Fruit fly (Drosophila melanogaster) S2 (cell line): ENCODE data around the gene xit.

Experiments used
- CG8478 ChIP-seq: fragments of >200 bp; optimal IDR thresholded peaks from 2 replicates; lab custom pipeline; 2018
- CTCF ChIP-seq, 2 experiments: fragments of >200 bp; optimal IDR thresholded peaks; 2 replicates each; lab custom pipeline; 2018

Gene xit

DNA sequence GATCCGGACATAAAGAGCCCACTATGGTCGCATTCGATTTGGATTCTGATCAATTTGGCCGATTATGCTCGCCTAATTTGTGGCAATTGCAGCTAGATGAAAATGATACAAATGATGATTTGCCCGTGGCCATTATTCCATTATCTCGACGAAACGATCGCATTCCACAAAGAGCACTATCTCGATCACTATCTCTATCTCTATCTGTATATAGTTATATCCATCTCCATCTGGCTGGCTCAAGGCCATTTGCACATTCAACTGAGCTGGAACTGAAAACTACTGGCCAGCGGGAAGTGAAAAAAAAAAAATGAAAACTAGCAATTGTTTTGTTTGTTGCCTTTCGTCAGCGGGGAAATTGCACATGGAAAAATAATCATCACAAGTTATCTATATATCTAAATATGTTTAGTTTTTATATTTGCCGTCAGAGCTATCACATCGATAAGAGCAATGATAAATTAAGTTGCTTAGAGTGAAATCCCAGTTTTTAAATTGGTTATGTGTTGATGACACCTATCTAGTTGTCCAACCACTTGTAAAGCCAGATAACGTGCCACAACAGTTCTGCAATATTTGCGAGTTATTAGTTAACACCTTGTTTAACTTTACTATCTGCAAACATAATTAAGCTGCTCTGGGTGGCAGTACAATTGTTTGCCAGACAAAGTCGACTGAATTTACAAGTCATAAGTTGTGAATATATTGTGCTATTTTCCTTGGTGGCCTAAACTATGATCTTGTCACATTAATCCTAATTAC is 21.4 kb upstream of the xit start:
- TF ChIP-seq CTCF (optimal IDR thresholded peaks at IDR 0.05; lab: Kevin White, UChicago) = no peak
- TF ChIP-seq CG8478 = no peak

DNA sequence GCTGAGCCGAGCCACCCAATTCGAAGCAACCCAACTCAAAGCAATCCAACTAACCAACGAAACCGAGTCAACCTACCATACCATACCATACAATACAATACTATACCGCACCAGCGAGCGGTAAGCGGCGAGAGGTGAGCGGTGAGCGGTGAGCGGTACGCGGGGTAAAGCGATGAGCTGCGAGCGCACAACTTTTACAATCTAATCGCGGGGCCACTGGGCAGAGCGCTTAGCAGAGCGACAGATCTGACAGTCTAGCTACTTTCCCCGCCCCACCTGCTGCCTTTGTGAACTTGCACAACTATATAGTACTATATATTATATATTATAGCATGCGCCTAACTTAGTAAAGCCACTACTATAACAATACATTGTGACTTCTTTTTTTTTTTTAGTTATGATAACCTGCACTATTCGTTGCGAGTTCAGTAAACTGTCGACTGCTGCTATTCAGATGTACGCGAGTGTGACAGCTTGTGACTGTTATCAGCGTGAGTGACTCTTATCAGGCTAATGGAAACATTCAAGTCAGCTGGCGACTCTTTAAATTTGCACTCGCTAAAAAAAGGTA is 20.0 kb upstream of the xit start:
- TF ChIP-seq CG8478 = no peak
- no peak for TF ChIP-seq CTCF (optimal IDR thresholded peaks at IDR 0.05; lab: Kevin White, UChicago)

DNA sequence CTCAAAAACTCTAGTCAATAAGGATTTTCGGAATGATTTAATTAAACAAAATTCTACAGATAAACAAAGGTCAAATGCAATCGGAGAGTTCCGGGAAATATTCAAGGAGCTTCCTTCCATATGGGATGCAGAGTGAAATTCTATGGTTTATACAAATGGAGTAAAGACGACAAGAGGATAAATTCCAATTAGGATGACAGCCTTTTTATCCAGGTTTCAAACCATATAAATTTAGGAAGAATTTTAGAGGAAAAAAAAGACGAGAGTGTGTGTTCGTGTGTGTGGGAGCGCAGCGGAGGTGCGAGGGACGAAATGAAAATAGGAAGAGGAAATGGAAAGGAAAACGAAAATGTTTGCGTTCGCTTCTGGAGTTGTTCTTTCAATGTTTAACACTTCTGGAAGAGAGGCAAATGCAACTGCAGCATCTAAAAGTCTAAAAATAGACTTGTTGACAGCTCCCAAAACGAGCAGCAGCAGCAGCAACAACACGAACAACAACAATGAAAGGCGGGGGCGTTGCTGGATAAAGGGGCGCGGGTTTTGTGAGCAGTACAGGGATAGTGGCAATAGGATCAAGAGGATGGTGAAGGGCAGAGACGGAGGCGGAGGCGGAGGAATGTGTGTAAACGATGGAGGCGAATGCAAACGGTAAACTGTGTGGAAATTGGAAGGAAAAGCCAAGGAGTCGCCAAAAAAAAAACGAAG is 18.3 kb upstream of the xit start:
- no peak for TF ChIP-seq CG8478
- no peak for TF ChIP-seq CTCF (optimal IDR thresholded peaks at IDR 0.05; lab: Kevin White, UChicago)

DNA sequence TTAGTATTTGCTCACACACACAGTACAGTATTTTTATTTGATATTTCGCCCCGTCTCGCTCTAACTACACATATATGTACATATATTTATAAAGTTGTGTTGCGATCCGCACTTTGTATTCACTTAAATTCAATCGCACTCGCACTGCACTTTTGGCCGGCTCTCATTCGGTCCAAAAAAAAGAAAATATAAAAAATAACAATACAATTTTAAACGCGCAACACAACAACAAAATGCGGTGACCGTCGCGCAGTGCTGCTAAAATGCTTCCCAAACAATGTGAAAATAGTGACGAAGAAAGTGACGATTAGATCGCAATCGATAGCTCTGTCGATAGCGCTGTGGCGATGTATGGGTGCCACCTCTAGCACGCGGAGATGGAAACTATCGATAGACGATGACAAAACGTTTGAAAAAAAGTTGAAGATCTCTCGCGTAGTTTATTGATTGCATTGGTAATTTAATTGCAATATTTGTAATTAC is 17.5 kb upstream of the xit start, which contains the start of the genes C3G and pod1:
C3G (minus strand) TSS at position 282 of the 483 bp plus-strand sequence.
pod1 (plus strand) TSS at position 373 of the 483 bp plus-strand sequence.
- TF ChIP-seq CG8478 (no peak), CTCF (optimal IDR thresholded peaks at IDR 0.05; lab: Kevin White, UChicago) (peak in 1 of 2 experiments; percentile 35)

DNA sequence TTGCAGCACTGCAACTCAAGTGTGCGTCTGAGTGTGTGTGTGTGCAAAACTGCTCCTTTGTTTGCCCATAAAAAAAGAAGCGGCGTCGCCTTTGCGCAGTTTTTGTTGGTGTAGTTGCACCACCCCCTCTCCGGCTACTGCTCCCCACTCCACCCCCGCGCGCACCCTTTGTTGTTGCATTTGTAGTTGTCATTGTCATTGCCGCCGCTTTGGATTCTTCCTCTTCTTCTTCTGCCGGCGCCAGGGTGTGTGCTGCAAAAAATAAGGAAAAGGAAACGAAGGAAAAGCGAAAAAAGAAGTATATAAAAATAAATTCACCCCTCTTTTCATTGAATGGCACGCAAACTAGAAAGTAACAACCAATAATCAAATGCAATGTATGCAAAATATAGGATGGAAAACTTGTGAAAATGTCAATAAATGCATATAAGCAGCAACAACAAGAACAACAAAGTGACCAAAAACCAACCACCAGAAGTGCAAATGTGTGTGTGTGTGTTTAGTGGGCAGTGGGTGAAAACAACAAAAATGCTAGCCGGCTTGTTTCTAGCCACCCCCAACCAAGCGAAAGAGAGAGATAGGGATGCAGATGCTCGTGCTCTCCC is 16.8 kb upstream of the xit start:
- TF ChIP-seq CG8478 = no peak

DNA sequence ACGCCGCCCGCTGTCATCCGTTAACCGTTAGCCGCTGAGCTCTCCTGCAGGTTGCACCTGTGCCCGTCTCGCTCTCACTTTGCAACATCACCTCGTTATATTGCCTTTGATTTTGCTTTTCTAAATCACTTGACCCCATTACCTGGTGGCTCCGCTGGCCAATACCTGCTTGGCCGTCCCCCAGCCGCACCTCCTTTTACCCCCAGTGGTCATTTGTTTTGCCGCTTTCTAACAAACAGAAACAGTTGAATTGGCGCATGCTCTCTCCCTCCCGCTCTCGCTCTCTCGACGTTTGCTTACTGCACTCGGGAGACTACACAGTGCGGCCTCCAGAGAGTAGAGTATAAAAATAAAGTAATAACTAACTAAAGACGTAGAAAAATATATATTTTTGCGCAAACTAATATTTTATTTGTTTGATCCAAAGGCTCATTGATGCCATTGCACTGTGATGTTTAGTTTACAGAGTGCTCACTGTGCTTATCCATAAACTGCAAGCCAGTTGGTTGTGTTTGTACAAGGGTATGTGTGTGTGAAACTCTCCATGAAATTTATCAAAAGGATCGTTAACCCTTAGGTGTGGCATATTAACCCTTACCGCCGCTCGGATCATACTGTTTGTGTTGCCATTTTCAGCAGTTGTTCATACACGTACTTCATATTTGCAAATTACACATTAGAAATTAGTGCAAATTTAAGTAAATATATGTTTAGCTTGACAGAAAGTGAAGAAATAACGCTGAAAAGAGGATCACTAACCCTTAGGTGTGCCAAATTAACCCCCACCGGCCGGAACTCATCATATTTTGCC is 16.1 kb upstream of the xit start:
- no peak for TF ChIP-seq CTCF (optimal IDR thresholded peaks at IDR 0.05; lab: Kevin White, UChicago)
- TF ChIP-seq CG8478 = no peak

DNA sequence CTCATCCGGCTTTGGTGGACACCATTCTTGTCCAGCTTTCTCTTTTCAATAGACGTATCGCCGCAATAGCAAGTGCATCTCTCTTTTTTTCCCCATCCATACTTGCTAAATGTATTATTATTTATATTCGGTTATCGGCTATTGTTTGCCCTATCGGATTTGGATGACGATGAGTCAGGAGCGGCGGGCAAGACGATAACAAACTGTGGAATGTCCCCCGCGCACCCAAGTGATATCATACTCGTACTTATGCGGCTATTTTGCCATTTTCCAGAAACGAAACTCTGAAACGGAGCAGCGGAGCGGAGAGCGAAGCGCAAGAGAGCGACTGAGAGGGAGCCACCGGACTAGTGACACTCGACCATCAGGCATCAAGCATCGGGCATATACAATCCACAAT is 15.4 kb upstream of the xit start:
- no peak for TF ChIP-seq CTCF (optimal IDR thresholded peaks at IDR 0.05; lab: Kevin White, UChicago)
- no peak for TF ChIP-seq CG8478

DNA sequence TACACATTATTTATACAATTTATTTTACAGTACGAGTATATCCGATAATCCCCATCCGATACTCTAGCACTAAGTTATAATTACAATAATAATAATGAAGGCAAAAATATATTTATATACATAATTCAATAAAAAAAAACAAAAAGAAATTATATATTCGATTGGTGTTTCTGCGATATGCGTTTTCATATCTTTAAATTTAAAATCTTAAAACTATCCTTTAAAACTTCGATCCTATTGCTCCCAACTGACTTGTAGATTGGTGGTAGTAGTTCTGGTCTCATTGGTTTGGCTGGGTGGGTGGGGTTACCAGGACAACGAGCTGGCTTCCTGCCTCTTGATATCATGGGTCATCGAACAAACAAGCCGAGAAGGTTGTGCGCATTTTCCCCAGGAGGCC is 7.1 kb upstream of the xit start, which contains the start of gene iav:
iav (plus strand) TSS at position 301 of the 400 bp plus-strand sequence.
- TF ChIP-seq CTCF (optimal IDR thresholded peaks at IDR 0.05; lab: Kevin White, UChicago) = no peak
- TF ChIP-seq CG8478 = no peak

DNA sequence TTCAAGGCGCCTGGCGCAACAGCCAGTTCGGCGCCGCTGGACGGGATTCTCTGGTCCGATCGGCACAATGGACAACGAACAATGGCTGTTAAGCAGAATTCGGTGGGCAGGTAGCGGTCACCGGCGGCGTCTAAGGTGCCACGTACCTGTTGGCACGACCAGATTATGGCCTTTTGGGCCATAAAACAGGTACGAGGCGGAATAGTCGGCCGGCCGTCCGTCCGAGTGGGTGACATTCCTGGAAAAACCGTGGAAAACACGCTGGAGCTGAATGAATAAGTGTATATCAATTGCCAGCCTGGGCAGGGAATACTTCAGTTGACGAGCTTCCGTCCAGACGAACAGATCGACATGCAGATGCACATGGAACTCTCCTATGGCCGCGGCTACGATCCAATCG is 2.1 kb downstream of the xit start, which contains the start of gene Atx-1:
Atx-1 (plus strand) TSS at position 301 of the 400 bp plus-strand sequence.
- TF ChIP-seq CTCF (optimal IDR thresholded peaks at IDR 0.05; lab: Kevin White, UChicago) = no peak
- no peak for TF ChIP-seq CG8478

DNA sequence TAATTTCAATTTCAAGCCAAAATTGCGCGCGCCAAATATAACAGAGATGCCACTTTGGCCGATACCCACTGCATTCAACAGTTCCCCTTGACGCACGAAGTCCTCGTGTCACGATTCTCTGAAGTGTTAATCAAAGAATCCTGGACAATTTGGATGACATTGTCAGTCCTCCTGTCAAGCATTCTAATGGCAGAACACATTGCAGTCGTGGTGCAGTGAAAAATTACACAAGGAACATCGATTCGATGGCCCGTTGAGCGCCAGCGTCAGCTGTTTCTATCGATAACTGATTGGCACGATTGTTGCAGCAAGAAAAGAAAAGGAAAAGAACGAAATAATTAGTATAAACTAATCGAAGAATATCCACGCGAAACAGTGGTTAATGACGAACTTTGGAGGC is 3.4 kb downstream of the xit start, which contains the start of gene nonC:
nonC (plus strand) TSS at position 294 of the 400 bp plus-strand sequence.
- TF ChIP-seq CG8478 (no peak), CTCF (optimal IDR thresholded peaks at IDR 0.05; lab: Kevin White, UChicago) (no peak)

DNA sequence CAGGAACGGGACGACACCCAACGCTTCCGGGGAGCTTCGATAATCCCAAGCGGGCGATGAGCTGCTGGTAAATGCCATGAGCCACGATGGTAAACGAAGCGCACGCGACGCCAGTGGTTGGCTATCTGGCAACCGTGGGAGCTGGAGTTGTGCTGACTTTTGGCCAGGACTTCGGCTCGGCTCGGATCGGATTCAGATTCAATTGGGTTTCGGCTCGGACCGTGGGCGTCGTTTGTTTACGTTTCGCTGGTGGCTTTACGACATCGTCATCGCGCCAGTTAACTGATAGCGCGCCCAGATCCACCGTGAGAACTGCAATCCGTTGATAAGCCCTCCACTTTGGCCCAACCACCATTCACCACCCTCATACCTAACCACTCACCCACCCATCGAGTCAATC is 11.8 kb downstream of the xit start, which contains the start of gene mAChR-C:
mAChR-C (minus strand) TSS at position 101 of the 400 bp plus-strand sequence.
- TF ChIP-seq CTCF (optimal IDR thresholded peaks at IDR 0.05; lab: Kevin White, UChicago) (no peak), CG8478 (no peak)

DNA sequence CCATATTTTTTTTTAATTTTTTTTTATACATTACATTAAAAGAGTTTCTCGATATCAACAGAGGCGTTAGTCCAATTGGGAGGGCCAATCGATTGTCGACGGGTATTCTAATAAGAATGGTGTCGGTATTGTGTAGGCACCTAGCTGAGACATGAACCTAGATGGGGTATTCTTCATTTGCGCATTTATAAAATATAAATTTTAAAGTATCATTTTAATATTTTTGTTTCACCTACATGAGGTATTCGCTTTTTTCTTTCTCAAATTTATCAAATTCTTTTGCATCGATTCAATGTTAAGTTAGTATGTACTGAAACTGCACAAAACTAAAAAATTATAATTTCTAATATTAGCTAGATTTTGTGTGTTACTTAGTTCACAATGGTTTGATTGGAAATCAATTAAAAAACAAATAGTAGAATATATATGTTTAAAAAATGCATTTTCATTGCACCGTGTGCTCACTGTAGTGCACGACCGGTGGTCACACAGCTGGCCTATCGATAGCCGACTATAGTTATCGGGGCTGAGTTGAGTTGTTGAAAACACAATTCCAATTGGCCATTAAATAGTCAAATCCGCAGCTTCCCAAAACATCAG is 23.1 kb downstream of the xit start, which contains the start of the genes CG14435 and Tmf:
CG14435 (minus strand) TSS at position 81 of the 600 bp plus-strand sequence.
Tmf (plus strand) TSS at position 501 of the 600 bp plus-strand sequence.
- no peak for TF ChIP-seq CTCF (optimal IDR thresholded peaks at IDR 0.05; lab: Kevin White, UChicago)
- TF ChIP-seq CG8478 = no peak

DNA sequence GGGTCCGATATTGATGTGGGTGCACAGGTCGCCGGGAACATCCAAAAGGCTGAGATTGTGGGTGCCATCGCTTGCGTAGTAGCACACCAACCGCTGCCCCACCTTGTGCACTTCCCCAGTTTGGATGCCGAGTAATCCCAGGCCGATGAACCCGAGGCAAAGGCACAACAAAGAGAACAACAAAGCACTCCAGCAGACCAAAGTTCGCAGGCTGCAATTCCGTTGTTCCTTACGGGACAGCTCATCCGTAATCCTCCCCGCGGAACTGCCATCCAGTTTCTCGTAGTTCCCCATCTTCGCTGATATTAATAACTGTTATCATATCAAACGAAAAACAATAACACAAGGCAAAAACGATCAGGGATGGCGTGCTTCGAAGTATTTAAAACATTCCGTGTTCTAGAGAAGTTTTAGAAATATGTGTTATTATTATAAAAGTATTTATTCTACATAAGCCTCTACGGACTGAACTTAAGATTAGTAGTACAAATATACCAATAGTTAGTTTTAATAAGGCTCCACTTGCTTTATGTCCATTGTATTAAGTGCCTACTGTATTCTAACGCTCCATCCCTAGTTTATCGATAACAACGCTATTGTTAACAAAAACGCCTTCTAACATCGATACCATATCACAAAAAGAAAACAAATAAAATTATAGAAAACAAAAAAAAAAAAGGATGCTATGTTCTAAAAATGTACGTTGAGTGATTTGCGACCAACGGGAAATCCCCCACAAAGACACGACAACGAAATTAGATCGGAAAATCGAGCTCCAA is 28.6 kb downstream of the xit start, which contains the start of the genes Cht11 and CG4558:
Cht11 (minus strand) TSS at position 340 of the 779 bp plus-strand sequence.
CG4558 (plus strand) TSS at position 593 of the 779 bp plus-strand sequence.
- no peak for TF ChIP-seq CTCF (optimal IDR thresholded peaks at IDR 0.05; lab: Kevin White, UChicago)
- TF ChIP-seq CG8478 = no peak
